Worm (Caenorhabditis elegans) whole organism, late embryonic: Measurements from ENCODE around the gene gpdh-2.

Source experiments
- F13H6.1 ChIP-seq: sonication (generic microtip); optimal IDR thresholded peaks from 2 replicates; lab custom pipeline; 2016; ENCODE audit warnings: missing genetic modification characterization, missing compliant biosample characterization
- ceh-22 ChIP-seq: sonication (generic microtip); optimal IDR thresholded peaks from 2 replicates; lab custom pipeline; 2017; ENCODE audit warnings: missing biosample characterization, missing genetic modification characterization
- unc-86 ChIP-seq: sonication (generic microtip); optimal IDR thresholded peaks from 2 replicates; lab custom pipeline; 2016; ENCODE audit warnings: missing genetic modification characterization, missing compliant biosample characterization

- TF ChIP-seq ceh-22 (tag; lab: Kevin White, UChicago) (no peak), unc-86 (tag; lab: Kevin White, UChicago) (no peak), F13H6.1 (no peak)
Measured at ce11 chrIII:9804997-9805610, 53.9 kb downstream of the gpdh-2 start, which contains the start of gene riok-3.
